Fruit fly (Drosophila melanogaster): ENCODE results near the gene CG14826.

- TF ChIP-seq CG32121 (GFP tag; IDR thresholded peaks at IDR 0.05) = peak; percentile 21; the same call in 1 of the 2 replicates
- TF ChIP-seq Snoo (tag; optimal IDR thresholded peaks at IDR 0.05) = peak; percentile 78
- TF ChIP-seq Pif1B (GFP tag; optimal IDR thresholded peaks at IDR 0.05) = no peak
- no peak for TF ChIP-seq CG13204 (GFP tag; optimal IDR thresholded peaks at IDR 0.05)
- TF ChIP-seq Ets98B (GFP tag; IDR thresholded peaks at IDR 0.05) = peak; percentile 28; the same call in 1 of the 2 replicates
- no peak for TF ChIP-seq D1 (tag; optimal IDR thresholded peaks at IDR 0.05)
- TF ChIP-seq CG34367 (tag; optimal IDR thresholded peaks at IDR 0.05) = peak; percentile 37
Measured at dm6 chr3L:7241217-7241859, 7.0 kb downstream of the CG14826 start, which contains the start of the genes RpL18 and Neos.

Data from whole organism, pupa.